Worm (Caenorhabditis elegans) whole organism, L2 larva: ENCODE results near the gene ccch-5.

Experiments used
- ZK546.5 ChIP-seq: sonication (generic microtip); optimal IDR thresholded peaks from 2 replicates; lab custom pipeline; 2017; ENCODE audit warnings: missing biosample characterization, missing genetic modification characterization
- elt-1 ChIP-seq: fragments of 150-350 bp; optimal IDR thresholded peaks from 2 replicates; lab custom pipeline; 2014; ENCODE audit warnings: missing biosample characterization, missing genetic modification characterization
- elt-3 ChIP-seq: sonication (generic microtip); optimal IDR thresholded peaks from 2 replicates; lab custom pipeline; 2017; ENCODE audit warnings: missing biosample characterization, missing genetic modification characterization
- fos-1 ChIP-seq: fragments of 150-350 bp; optimal IDR thresholded peaks from 2 replicates; lab custom pipeline; 2014; ENCODE audit warnings: missing biosample characterization, missing genetic modification characterization
- lin-39 ChIP-seq: fragments of 150-350 bp; optimal IDR thresholded peaks from 2 replicates; lab custom pipeline; 2014; ENCODE audit warnings: missing biosample characterization, missing genetic modification reagents, missing genetic modification characterization
- mdl-1 ChIP-seq, 2 experiments: fragments of 150-350 bp in 1 of 2; sonication (generic microtip) in 1 of 2; optimal IDR thresholded peaks; 2 replicates each; lab custom pipeline; 2017; ENCODE audit warnings: missing biosample characterization in 2 of 2, missing genetic modification characterization in 2 of 2
- nhr-25 ChIP-seq: fragments of 150-350 bp; sonication (generic microtip); optimal IDR thresholded peaks from 3 replicates; lab custom pipeline; 2014; ENCODE audit warnings: missing biosample characterization, missing genetic modification characterization
- skn-1 ChIP-seq: sonication (generic microtip); optimal IDR thresholded peaks from 2 replicates; lab custom pipeline; 2017; ENCODE audit warnings: missing biosample characterization, missing genetic modification characterization
- snpc-4 ChIP-seq: fragments of 150-350 bp; optimal IDR thresholded peaks from 2 replicates; lab custom pipeline; 2014; ENCODE audit warnings: missing biosample characterization, missing genetic modification characterization
- unc-55 ChIP-seq: fragments of 150-350 bp; sonication (generic microtip); optimal IDR thresholded peaks from 3 replicates; lab custom pipeline; 2014; ENCODE audit warnings: missing biosample characterization, missing genetic modification reagents, missing genetic modification characterization
- unc-62 ChIP-seq: fragments of 150-350 bp; optimal IDR thresholded peaks from 2 replicates; lab custom pipeline; 2014; ENCODE audit warnings: missing biosample characterization, missing genetic modification reagents, missing genetic modification characterization

- TF ChIP-seq unc-62 (no peak), snpc-4 (tag; lab: Kevin White, UChicago) (peak; percentile 65), lin-39 (tag; lab: Kevin White, UChicago) (no peak), skn-1 (tag; lab: Kevin White, UChicago) (no peak), elt-3 (tag; lab: Kevin White, UChicago) (no peak), nhr-25 (tag; lab: Kevin White, UChicago) (peak; percentile 70), fos-1 (peak; percentile 90), ZK546.5 (tag; lab: Kevin White, UChicago) (no peak), elt-1 (tag; lab: Kevin White, UChicago) (no peak), unc-55 (peak; percentile 94), mdl-1 (tag; optimal IDR thresholded peaks at IDR 0.05; lab: Kevin White, UChicago) (no peak)
Measured at ce11 chrIV:14959375-14959774, 40.0 kb downstream of the ccch-5 start.
